Fruit fly (Drosophila melanogaster) S2 (cell line): Measurements from ENCODE around the gene bor.

Experiments used
- CG8478 ChIP-seq: fragments of >200 bp; optimal IDR thresholded peaks from 2 replicates; lab custom pipeline; 2018
- CTCF ChIP-seq, 2 experiments: fragments of >200 bp; optimal IDR thresholded peaks; 2 replicates each; lab custom pipeline; 2018

dm6 chr3R:16224415-16225165, 39.3 kb downstream of the bor start:
- no peak for TF ChIP-seq CTCF (optimal IDR thresholded peaks at IDR 0.05; lab: Kevin White, UChicago)
- TF ChIP-seq CG8478, result no peak
